Worm (Caenorhabditis elegans) whole organism, late embryonic: Measurements from ENCODE around the gene Y32B12B.2.

ENCODE experiments used
- elt-2 ChIP-seq: sonication (generic microtip); optimal IDR thresholded peaks from 2 replicates; lab custom pipeline; 2016; ENCODE audit warnings: missing genetic modification reagents, missing genetic modification characterization, missing compliant biosample characterization
- nhr-11 ChIP-seq: fragments of 150-350 bp; optimal IDR thresholded peaks from 2 replicates; lab custom pipeline; 2014; ENCODE audit warnings: missing biosample characterization, missing genetic modification characterization

DNA sequence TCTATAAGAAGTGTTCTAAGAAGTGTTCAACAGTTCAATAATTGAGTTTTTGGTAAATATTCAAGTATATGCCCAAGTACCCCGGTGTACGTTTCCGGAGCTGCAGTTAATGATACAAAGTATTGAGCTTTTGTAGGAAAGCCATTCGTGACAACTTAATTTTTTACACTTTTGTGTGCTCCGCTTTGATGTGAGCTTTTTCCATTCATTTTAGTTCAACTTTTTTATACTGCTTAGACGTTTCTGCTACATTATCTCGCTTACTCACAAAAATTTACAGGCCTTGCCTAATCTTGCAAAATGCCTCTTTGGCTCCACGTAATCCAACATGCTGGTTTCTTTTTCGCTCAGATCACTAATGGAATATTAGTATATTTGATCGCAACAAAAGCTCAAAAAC is 37.7 kb downstream of the Y32B12B.2 start, which contains the start of gene str-151:
- TF ChIP-seq nhr-11 (no peak), elt-2 (no peak)
